Worm (Caenorhabditis elegans): ENCODE data around the gene dct-14.
"Not testable (repeated sequence)": the region's sequence is repeated elsewhere in the genome, so short reads cannot be mapped to it uniquely, and the experiment has no call there.

The dct-14 gene

DNA sequence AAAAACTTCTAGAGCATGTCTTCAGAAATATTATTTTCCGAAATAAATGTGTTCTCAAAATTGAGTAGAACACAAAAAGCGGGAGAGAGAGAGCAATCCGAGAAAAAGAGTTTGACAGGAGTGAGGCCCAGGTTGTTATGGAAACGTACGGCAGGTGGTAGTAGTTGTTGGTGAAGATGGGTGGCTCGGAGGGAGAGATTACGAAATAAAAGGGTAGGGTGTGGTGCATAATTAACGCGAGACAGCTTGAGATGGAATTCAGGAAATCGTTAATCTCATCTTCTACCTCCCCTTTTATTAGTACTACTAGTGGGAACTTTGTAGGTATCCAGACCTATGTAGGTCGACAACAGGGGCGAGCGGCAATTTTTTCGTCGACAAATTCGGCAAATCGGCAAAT is 33.8 kb upstream of the dct-14 start, which contains the start of gene famh-161:
Gene famh-161 (minus strand): TSS at position 101 of the 400 bp plus-strand sequence.
- TF ChIP-seq ztf-11 (tag; optimal IDR thresholded peaks at IDR 0.05) (no peak), nhr-6 (tag; optimal IDR thresholded peaks at IDR 0.05) (no peak), elt-3 (tag; optimal IDR thresholded peaks at IDR 0.05) (no peak)

DNA sequence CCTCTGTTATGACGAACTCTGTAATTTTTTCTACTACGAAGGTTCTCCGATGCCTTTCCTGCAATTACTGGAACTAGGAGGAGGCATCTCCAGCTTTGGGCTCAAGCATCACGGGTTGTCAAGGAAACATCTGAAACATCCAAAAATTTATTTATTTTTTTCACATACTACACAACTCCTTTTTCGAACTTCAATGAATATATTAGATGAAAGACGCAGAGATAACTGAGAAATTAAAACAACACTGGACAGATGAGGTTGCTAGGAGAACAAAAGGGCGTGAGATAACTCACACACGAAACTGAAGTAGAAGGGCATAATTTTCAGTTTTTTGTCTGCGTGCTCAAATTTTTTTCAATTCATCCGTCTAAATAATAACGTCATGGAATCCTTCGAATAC is 27.2 kb upstream of the dct-14 start, which contains the start of gene Y38H6C.13:
Gene Y38H6C.13 (plus strand): TSS at position 301 of the 400 bp plus-strand sequence.
- TF ChIP-seq unc-39 (tag; optimal IDR thresholded peaks at IDR 0.05) (no peak), nhr-12 (tag; optimal IDR thresholded peaks at IDR 0.05) (no peak), ztf-4 (tag; optimal IDR thresholded peaks at IDR 0.05) (no peak), elt-3 (tag; optimal IDR thresholded peaks at IDR 0.05) (no peak), F13H6.1 (tag; optimal IDR thresholded peaks at IDR 0.05) (no peak), nhr-23 (tag; optimal IDR thresholded peaks at IDR 0.05) (no peak)

ce11 chrV:20525816-20526459 is 25.6 kb upstream of the dct-14 start, which contains the start of the genes srh-166 and Y38H6C.24:
Gene srh-166, minus strand, starts transcription at chrV:20525866.
Gene Y38H6C.24, plus strand, starts transcription at chrV:20526435.
- TF ChIP-seq fos-1 (tag; optimal IDR thresholded peaks at IDR 0.05) (peak; percentile 98), sma-9 (GFP tag; optimal IDR thresholded peaks at IDR 0.05) (peak; percentile 64), sma-9 (tag; optimal IDR thresholded peaks at IDR 0.05) (no peak), gmeb-1 (tag; optimal IDR thresholded peaks at IDR 0.05) (peak; percentile 17), lin-39 (tag; optimal IDR thresholded peaks at IDR 0.05) (no peak)

- TF ChIP-seq unc-55 (GFP tag; optimal IDR thresholded peaks at IDR 0.05), result peak; percentile 65
- TF ChIP-seq lin-13 (GFP tag; optimal IDR thresholded peaks at IDR 0.05), result no peak
- TF ChIP-seq fos-1 (tag; optimal IDR thresholded peaks at IDR 0.05), result peak; percentile 23
- TF ChIP-seq C34F6.9 (tag; optimal IDR thresholded peaks at IDR 0.05), result peak; percentile 75
- TF ChIP-seq unc-39 (tag; optimal IDR thresholded peaks at IDR 0.05), result no peak
- TF ChIP-seq unc-62 (GFP tag; optimal IDR thresholded peaks at IDR 0.05), result no peak
- no peak for TF ChIP-seq nhr-23 (tag; optimal IDR thresholded peaks at IDR 0.05)
These were observed 21.9 kb upstream of the dct-14 start, which contains the start of the genes Y38H6C.9 and fbxa-150 for ce11 chrV:20522219-20522618. Gene Y38H6C.9, minus strand, starts transcription at chrV:20522270. Gene fbxa-150, plus strand, starts transcription at chrV:20522598.

DNA sequence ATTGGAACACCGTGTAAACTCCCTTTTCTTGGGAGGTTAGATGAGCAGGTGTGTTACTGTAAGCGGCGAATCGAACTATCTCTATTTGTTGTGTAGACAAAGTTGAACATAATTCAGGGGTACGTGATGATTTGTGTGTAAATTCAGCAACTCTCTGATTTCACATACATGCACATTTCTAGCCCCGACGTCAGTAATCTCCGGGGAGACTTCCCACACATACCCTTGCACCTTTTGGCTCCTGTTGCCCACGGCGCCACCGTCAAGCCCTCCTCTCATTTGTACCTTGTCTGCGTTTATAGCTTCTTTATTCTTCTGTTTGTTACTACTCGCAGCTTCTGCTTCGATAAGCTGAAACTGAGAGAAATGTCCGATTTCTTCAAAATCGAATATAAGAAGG is 18.6 kb upstream of the dct-14 start, which contains the start of gene Y38H6C.25:
Gene Y38H6C.25 (plus strand): TSS at position 301 of the 400 bp plus-strand sequence.
- TF ChIP-seq nhr-77 (tag; optimal IDR thresholded peaks at IDR 0.05) (no peak), elt-3 (tag; optimal IDR thresholded peaks at IDR 0.05) (no peak), unc-39 (tag; optimal IDR thresholded peaks at IDR 0.05) (no peak), gmeb-1 (tag; optimal IDR thresholded peaks at IDR 0.05) (no peak), F13H6.1 (tag; optimal IDR thresholded peaks at IDR 0.05) (no peak)

- TF ChIP-seq nhr-21 (tag; optimal IDR thresholded peaks at IDR 0.05) (no peak), Y55F3AM.14 (GFP tag; optimal IDR thresholded peaks at IDR 0.05) (no peak), alr-1 (tag; optimal IDR thresholded peaks at IDR 0.05) (no peak), mdl-1 (tag; optimal IDR thresholded peaks at IDR 0.05) (no peak), ztf-4 (tag; optimal IDR thresholded peaks at IDR 0.05) (no peak), unc-62 (GFP tag; optimal IDR thresholded peaks at IDR 0.05) (no peak), gmeb-1 (tag; optimal IDR thresholded peaks at IDR 0.05) (no peak), nhr-237 (tag; optimal IDR thresholded peaks at IDR 0.05) (no peak), ztf-11 (tag; optimal IDR thresholded peaks at IDR 0.05) (no peak), nhr-12 (tag; optimal IDR thresholded peaks at IDR 0.05) (no peak)
These were observed 16.7 kb upstream of the dct-14 start for ce11 chrV:20517005-20517404.

DNA sequence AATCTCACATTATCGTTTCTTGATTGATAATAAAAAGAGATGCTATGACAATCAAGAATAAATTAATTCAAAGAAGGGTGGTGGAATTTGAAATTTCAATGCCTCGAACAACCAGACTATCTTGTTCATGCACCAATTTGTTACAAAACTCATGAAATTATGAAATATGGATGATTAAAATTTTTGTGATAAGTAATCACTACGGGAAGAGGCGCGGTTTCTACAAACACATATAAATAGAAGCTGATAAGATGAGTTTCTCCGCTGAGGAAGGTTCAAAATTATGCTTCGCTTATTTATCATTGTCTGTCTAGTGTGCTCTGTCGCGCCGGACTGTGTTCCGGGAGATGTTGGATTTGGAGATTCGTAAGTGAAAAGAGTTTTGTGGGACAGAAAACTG is 14.2 kb upstream of the dct-14 start:
- TF ChIP-seq fos-1 (tag; optimal IDR thresholded peaks at IDR 0.05), result peak; percentile 63
- TF ChIP-seq nhr-11 (tag; optimal IDR thresholded peaks at IDR 0.05), result no peak

ce11 chrV:20513661-20514060 is 13.4 kb upstream of the dct-14 start, which contains the start of gene Y38H6C.8:
Gene Y38H6C.8, plus strand, starts transcription at chrV:20513961.
- not testable (repeated sequence) for TF ChIP-seq skn-1, sem-4, egl-27 (tag; optimal IDR thresholded peaks at IDR 0.05)

Measured in whole organism, L2 larva.